Worm (Caenorhabditis elegans) whole organism, midembryonic: ENCODE results near the gene clec-5.

ENCODE experiments used
- T22C8.4 ChIP-seq: fragments of 200-800 bp; sonication (Bioruptor generic); IDR thresholded peaks from 2 replicates; pipeline ENCODE4 v1.3.6; 2022; ENCODE audit warnings: missing genetic modification characterization, missing compliant biosample characterization
- cog-1 ChIP-seq: sonication (generic microtip); optimal IDR thresholded peaks from 2 replicates; lab custom pipeline; 2016; ENCODE audit warnings: missing genetic modification characterization, missing compliant biosample characterization
- flt-1 ChIP-seq: fragments of 200-800 bp; sonication (Bioruptor generic); IDR thresholded peaks from 2 replicates; pipeline ENCODE4 v1.3.6; 2022; ENCODE audit warnings: missing genetic modification characterization, missing compliant biosample characterization
- klf-2 ChIP-seq: fragments of 200-800 bp; sonication (Bioruptor generic); conservative IDR thresholded peaks from 2 replicates; pipeline ENCODE4 v1.3.6; 2022; ENCODE audit warnings: missing genetic modification reagents, missing genetic modification characterization, missing compliant biosample characterization
- med-1 ChIP-seq: sonication (generic microtip); optimal IDR thresholded peaks from 2 replicates; lab custom pipeline; 2017; ENCODE audit warnings: missing genetic modification characterization, mild to moderate bottlenecking, missing compliant biosample characterization, antibody characterized with exemption, missing genetic modification reagents; ENCODE audit not compliant: insufficient read depth
- ref-1 ChIP-seq: fragments of 200-800 bp; sonication (Bioruptor generic); conservative IDR thresholded peaks from 2 replicates; pipeline ENCODE4 v1.3.6; 2022; ENCODE audit warnings: missing genetic modification reagents, missing genetic modification characterization, missing compliant biosample characterization
- ztf-23 ChIP-seq: fragments of 200-800 bp; sonication (Bioruptor generic); IDR thresholded peaks from 2 replicates; pipeline ENCODE4 v1.3.6; 2022; ENCODE audit warnings: missing genetic modification reagents, missing genetic modification characterization, missing compliant biosample characterization
- ztf-29 ChIP-seq: fragments of 200-800 bp; sonication (Bioruptor generic); IDR thresholded peaks from 2 replicates; pipeline ENCODE4 v1.3.6; 2022; ENCODE audit warnings: missing genetic modification reagents, missing genetic modification characterization, missing compliant biosample characterization

DNA sequence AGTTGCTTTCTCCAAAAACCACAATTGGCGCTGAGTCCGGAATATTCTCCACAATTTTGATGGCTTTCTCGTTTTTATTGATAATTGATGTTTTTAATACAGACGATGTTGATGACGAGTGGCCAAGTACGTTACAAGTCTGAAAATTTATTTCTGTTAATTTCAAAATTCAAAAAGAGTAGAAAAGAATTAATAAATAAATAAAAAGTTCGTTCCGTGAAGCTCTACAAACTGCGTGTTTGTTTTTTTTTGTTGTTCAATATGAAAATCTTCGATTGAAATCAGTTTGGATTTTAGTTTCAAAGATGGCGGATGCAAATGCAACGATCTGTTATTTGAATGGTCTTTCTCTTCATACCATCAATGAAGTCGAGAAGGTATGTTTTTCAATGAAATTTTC is 27.6 kb upstream of the clec-5 start, which contains the start of gene F26F4.2:
- TF ChIP-seq ztf-29, result no peak
- TF ChIP-seq flt-1 (GFP tag; lab: Robert Waterston, UW), result no peak
- no peak for TF ChIP-seq klf-2 (GFP tag; lab: Robert Waterston, UW)
- TF ChIP-seq med-1 (GFP tag; lab: Kevin White, UChicago), result no peak
- TF ChIP-seq cog-1, result no peak
- no peak for TF ChIP-seq ztf-23 (GFP tag; lab: Robert Waterston, UW)
- no peak for TF ChIP-seq T22C8.4
- TF ChIP-seq ref-1, result no peak
